Worm (Caenorhabditis elegans): ENCODE measurements around the gene H42K12.3.

Gene H42K12.3

DNA sequence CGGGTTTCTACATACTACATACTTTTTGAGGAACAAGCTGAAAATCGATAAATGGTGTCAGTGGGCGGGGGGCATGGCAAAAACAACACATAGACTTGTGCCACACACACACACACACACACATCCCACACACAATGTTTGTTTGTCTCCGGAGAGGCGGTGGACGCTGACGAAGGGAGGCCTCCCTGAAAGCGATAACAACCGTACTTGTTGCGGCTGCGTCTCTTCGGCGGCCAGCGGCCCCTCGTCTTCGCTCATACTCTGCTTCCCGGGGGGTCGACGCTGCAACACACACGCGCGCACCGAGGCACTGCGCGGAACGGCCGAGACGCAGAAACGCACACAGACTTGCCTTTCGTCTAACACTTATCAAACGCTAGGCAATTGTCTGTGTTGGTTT, 8.5 kb downstream of the H42K12.3 start (continued):
- TF ChIP-seq nhr-102 (tag; optimal IDR thresholded peaks at IDR 0.05) = peak; percentile 33
- peak; percentile 5 for TF ChIP-seq nhr-48 (tag; optimal IDR thresholded peaks at IDR 0.05)
- no peak for TF ChIP-seq F10B5.3 (tag; optimal IDR thresholded peaks at IDR 0.05)
- no peak for TF ChIP-seq unc-62 (GFP tag; optimal IDR thresholded peaks at IDR 0.05 in 1 of 2)
- TF ChIP-seq unc-62 (tag; optimal IDR thresholded peaks at IDR 0.05) = no peak
- no peak for TF ChIP-seq skn-1 (tag; optimal IDR thresholded peaks at IDR 0.05)
- no peak for TF ChIP-seq ztf-11 (tag; optimal IDR thresholded peaks at IDR 0.05)
- peak; percentile 26 for TF ChIP-seq spr-1 (tag; optimal IDR thresholded peaks at IDR 0.05)
- TF ChIP-seq lin-13 (GFP tag; optimal IDR thresholded peaks at IDR 0.05) = peak; percentile 16
- no peak for TF ChIP-seq attf-4 (tag; optimal IDR thresholded peaks at IDR 0.05)
- TF ChIP-seq spr-3 (GFP tag; optimal IDR thresholded peaks at IDR 0.05) = no peak
- no peak for TF ChIP-seq tag-97 (GFP tag; IDR thresholded peaks at IDR 0.05)
- no peak for TF ChIP-seq lin-15B (tag; optimal IDR thresholded peaks at IDR 0.05)
- TF ChIP-seq unc-130 (GFP tag; optimal IDR thresholded peaks at IDR 0.05) = no peak
- peak; percentile 25 for TF ChIP-seq pqm-1 (tag; optimal IDR thresholded peaks at IDR 0.05)
- TF ChIP-seq zip-11 (GFP tag; IDR thresholded peaks at IDR 0.05) = no peak
- no peak for TF ChIP-seq ceh-44 (GFP tag; IDR thresholded peaks at IDR 0.05)
- TF ChIP-seq mxl-2 (GFP tag; conservative IDR thresholded peaks at IDR 0.05) = no peak
- peak; percentile 62 for TF ChIP-seq dve-1 (tag; optimal IDR thresholded peaks at IDR 0.05; ENCODE audit: insufficient read depth)
- TF ChIP-seq hlh-11 (tag; optimal IDR thresholded peaks at IDR 0.05) = peak; percentile 88
- no peak for TF ChIP-seq Y75B8A.6 (GFP tag; IDR thresholded peaks at IDR 0.05)
- 0 out of 2 replicates have a peak, but pooled peaks have one; percentile 43 for TF ChIP-seq lim-7 (GFP tag; IDR thresholded peaks at IDR 0.05)
- TF ChIP-seq T20F7.1 (GFP tag; optimal IDR thresholded peaks at IDR 0.05) = no peak
- no peak for TF ChIP-seq nhr-111 (GFP tag; optimal IDR thresholded peaks at IDR 0.05)
- TF ChIP-seq Y48G9A.11 (GFP tag; IDR thresholded peaks at IDR 0.05) = no peak
- TF ChIP-seq Y105C5A.15 (GFP tag; IDR thresholded peaks at IDR 0.05) = no peak
- no peak for TF ChIP-seq egl-27 (tag; optimal IDR thresholded peaks at IDR 0.05)
- TF ChIP-seq snpc-1.2 (GFP tag; IDR thresholded peaks at IDR 0.05) = no peak
- peak; percentile 79 for TF ChIP-seq mxl-3 (GFP tag; optimal IDR thresholded peaks at IDR 0.05)
- TF ChIP-seq ceh-20 (GFP tag; IDR thresholded peaks at IDR 0.05) = no peak
- no peak for TF ChIP-seq F26F4.8 (GFP tag; conservative IDR thresholded peaks at IDR 0.05)
- TF ChIP-seq Y5F2A.4 (GFP tag; optimal IDR thresholded peaks at IDR 0.05) = no peak
- peak; percentile 42 for TF ChIP-seq aha-1 (tag)
- peak; percentile 69; the same call in 1 of the 2 replicates for TF ChIP-seq tra-1 (GFP tag; IDR thresholded peaks at IDR 0.05)
- TF ChIP-seq nhr-25 (tag; optimal IDR thresholded peaks at IDR 0.05; ENCODE audit: borderline replicate concordance, insufficient read depth) = no peak
- no peak for TF ChIP-seq F49E8.2 (tag; optimal IDR thresholded peaks at IDR 0.05; ENCODE audit: borderline replicate concordance)
- no peak for TF ChIP-seq lin-39 (tag; optimal IDR thresholded peaks at IDR 0.05)
- peak; percentile 43 for TF ChIP-seq duxl-1 (tag; optimal IDR thresholded peaks at IDR 0.05; ENCODE audit: poor library complexity)
- TF ChIP-seq zfp-2 (tag; optimal IDR thresholded peaks at IDR 0.05) = no peak
- no peak for TF ChIP-seq unc-39 (tag; optimal IDR thresholded peaks at IDR 0.05)
- no peak for TF ChIP-seq daf-8 (GFP tag; IDR thresholded peaks at IDR 0.05)
- TF ChIP-seq hlh-30 (tag; optimal IDR thresholded peaks at IDR 0.05; ENCODE audit: insufficient read depth) = peak; percentile 66
- peak in 1 of 2 experiments; percentile 26 for TF ChIP-seq lsy-2 (tag; optimal IDR thresholded peaks at IDR 0.05)
- TF ChIP-seq ama-1 (optimal IDR thresholded peaks at IDR 0.05) = no peak
- TF ChIP-seq nhr-6 (tag; optimal IDR thresholded peaks at IDR 0.05) = peak; percentile 70
- TF ChIP-seq hmg-1.1 (GFP tag; IDR thresholded peaks at IDR 0.05) = peak; percentile 88
- TF ChIP-seq dpl-1 (GFP tag; optimal IDR thresholded peaks at IDR 0.05) = no peak
- TF ChIP-seq nhr-28 (tag; optimal IDR thresholded peaks at IDR 0.05) = peak; percentile 46
- no peak for TF ChIP-seq sdz-12 (GFP tag; optimal IDR thresholded peaks at IDR 0.05)
- TF ChIP-seq lin-38 (GFP tag; IDR thresholded peaks at IDR 0.05) = no peak; the same call in 1 of the 2 replicates
- TF ChIP-seq ceh-28 (tag; optimal IDR thresholded peaks at IDR 0.05) = peak; percentile 64
- no peak for TF ChIP-seq ceh-82 (tag; optimal IDR thresholded peaks at IDR 0.05)

Data from whole organism, L4 larva.